Worm (Caenorhabditis elegans) whole organism, mixed stage, embryonic: Measurements from ENCODE around the gene pycr-1.
A peak's percentile ranks its signal among the peaks of the same experiment; 100 is the strongest.

Source experiments
- M03D4.4 ChIP-seq: sonication (generic microtip); optimal IDR thresholded peaks from 2 replicates; lab custom pipeline; 2017; ENCODE audit warnings: mild to moderate bottlenecking, missing genetic modification characterization, missing compliant biosample characterization
- bed-3 ChIP-seq: fragments of 200-800 bp; sonication (Bioruptor generic); optimal IDR thresholded peaks from 3 replicates; lab custom pipeline; 2018; ENCODE audit warnings: mild to moderate bottlenecking, missing genetic modification characterization, moderate library complexity, missing compliant biosample characterization
- ceh-39 ChIP-seq: fragments of 150-350 bp; optimal IDR thresholded peaks from 2 replicates; lab custom pipeline; 2014; ENCODE audit warnings: missing biosample characterization, missing genetic modification characterization
- ceh-43 ChIP-seq: fragments of 200-800 bp; sonication (Bioruptor generic); optimal IDR thresholded peaks from 2 replicates; lab custom pipeline; 2018; ENCODE audit warnings: mild to moderate bottlenecking, missing genetic modification characterization, moderate library complexity, missing compliant biosample characterization
- ceh-83 ChIP-seq: fragments of 200-800 bp; sonication (Bioruptor generic); optimal IDR thresholded peaks from 2 replicates; lab custom pipeline; 2018; ENCODE audit warnings: mild to moderate bottlenecking, missing genetic modification characterization, missing compliant biosample characterization
- ces-1 ChIP-seq: fragments of 150-350 bp; optimal IDR thresholded peaks from 2 replicates; lab custom pipeline; 2014; ENCODE audit warnings: missing biosample characterization, missing genetic modification reagents, missing genetic modification characterization
- cnd-1 ChIP-seq: fragments of 200-800 bp; sonication (Bioruptor generic); optimal IDR thresholded peaks from 2 replicates; lab custom pipeline; 2018; ENCODE audit warnings: mild to moderate bottlenecking, missing genetic modification characterization, missing compliant biosample characterization
- drap-1 ChIP-seq: fragments of 200-800 bp; sonication (Bioruptor generic); optimal IDR thresholded peaks from 3 replicates; lab custom pipeline; 2018; ENCODE audit warnings: mild to moderate bottlenecking, missing genetic modification characterization, missing compliant biosample characterization
- elt-1 ChIP-seq: sonication (generic microtip); optimal IDR thresholded peaks from 2 replicates; lab custom pipeline; 2017; ENCODE audit warnings: missing genetic modification characterization, mild to moderate bottlenecking, missing compliant biosample characterization, antibody characterized with exemption, moderate library complexity, borderline replicate concordance; ENCODE audit not compliant: insufficient read depth
- elt-3 ChIP-seq: fragments of 150-350 bp; optimal IDR thresholded peaks from 2 replicates; lab custom pipeline; 2014; ENCODE audit warnings: missing biosample characterization, missing genetic modification characterization
- flh-1 ChIP-seq: fragments of 200-800 bp; sonication (Bioruptor generic); optimal IDR thresholded peaks from 2 replicates; lab custom pipeline; 2018; ENCODE audit warnings: mild to moderate bottlenecking, missing genetic modification characterization, moderate library complexity, missing compliant biosample characterization
- ham-2 ChIP-seq: fragments of 200-800 bp; sonication (Bioruptor generic); optimal IDR thresholded peaks from 2 replicates; lab custom pipeline; 2018; ENCODE audit warnings: mild to moderate bottlenecking, missing genetic modification characterization, missing compliant biosample characterization
- hlh-1 ChIP-seq: fragments of 150-350 bp; optimal IDR thresholded peaks from 2 replicates; lab custom pipeline; 2014; ENCODE audit warnings: missing biosample characterization, missing genetic modification reagents, missing genetic modification characterization
- lin-13 ChIP-seq: fragments of 150-350 bp; optimal IDR thresholded peaks from 2 replicates; lab custom pipeline; 2014; ENCODE audit warnings: missing biosample characterization, missing genetic modification characterization
- lin-32 ChIP-seq: fragments of 200-800 bp; sonication (Bioruptor generic); optimal IDR thresholded peaks from 2 replicates; lab custom pipeline; 2018; ENCODE audit warnings: mild to moderate bottlenecking, missing genetic modification characterization, missing compliant biosample characterization
- lsy-2 ChIP-seq: fragments of 150-350 bp; optimal IDR thresholded peaks from 2 replicates; lab custom pipeline; 2014; ENCODE audit warnings: missing biosample characterization, missing genetic modification characterization
- mab-5 ChIP-seq: fragments of 150-350 bp; optimal IDR thresholded peaks from 2 replicates; lab custom pipeline; 2014; ENCODE audit warnings: missing biosample characterization, missing genetic modification characterization
- mep-1 ChIP-seq: fragments of 150-350 bp; optimal IDR thresholded peaks from 2 replicates; lab custom pipeline; 2017; ENCODE audit warnings: missing biosample characterization, missing genetic modification reagents, missing genetic modification characterization, inconsistent platforms
- mls-2 ChIP-seq: sonication (generic microtip); optimal IDR thresholded peaks from 2 replicates; lab custom pipeline; 2016; ENCODE audit warnings: mild to moderate bottlenecking, missing genetic modification characterization, moderate library complexity, missing compliant biosample characterization
- nhr-12 ChIP-seq: fragments of 150-350 bp; optimal IDR thresholded peaks from 2 replicates; lab custom pipeline; 2014; ENCODE audit warnings: missing biosample characterization, missing genetic modification characterization
- nhr-2 ChIP-seq: fragments of 150-350 bp; optimal IDR thresholded peaks from 2 replicates; lab custom pipeline; 2014; ENCODE audit warnings: missing biosample characterization, missing genetic modification characterization
- nhr-237 ChIP-seq: fragments of 150-350 bp; optimal IDR thresholded peaks from 2 replicates; lab custom pipeline; 2014; ENCODE audit warnings: missing biosample characterization, missing genetic modification characterization
- nhr-76 ChIP-seq: sonication (generic microtip); optimal IDR thresholded peaks from 2 replicates; lab custom pipeline; 2017; ENCODE audit warnings: missing biosample characterization, missing genetic modification characterization
- pha-4 ChIP-seq: fragments of 150-350 bp; optimal IDR thresholded peaks from 2 replicates; lab custom pipeline; 2018; ENCODE audit warnings: missing biosample characterization, missing genetic modification reagents, missing genetic modification characterization
- sem-2 ChIP-seq: fragments of 200-800 bp; sonication (Bioruptor generic); optimal IDR thresholded peaks from 2 replicates; lab custom pipeline; 2018; ENCODE audit warnings: mild to moderate bottlenecking, missing genetic modification characterization, missing compliant biosample characterization
- snpc-4 ChIP-seq: fragments of 150-350 bp; optimal IDR thresholded peaks from 2 replicates; lab custom pipeline; 2014; ENCODE audit warnings: missing biosample characterization, missing genetic modification characterization
- sptf-1 ChIP-seq: sonication (generic microtip); optimal IDR thresholded peaks from 2 replicates; lab custom pipeline; 2017; ENCODE audit warnings: mild to moderate bottlenecking, missing genetic modification characterization, moderate library complexity, missing compliant biosample characterization
- unc-120 ChIP-seq: sonication (generic microtip); optimal IDR thresholded peaks from 2 replicates; lab custom pipeline; 2017; ENCODE audit warnings: missing genetic modification characterization, missing compliant biosample characterization; ENCODE audit not compliant: poor library complexity, severe bottlenecking
- unc-39 ChIP-seq: fragments of 150-350 bp; optimal IDR thresholded peaks from 2 replicates; lab custom pipeline; 2014; ENCODE audit warnings: missing biosample characterization, missing genetic modification characterization
- unc-62 ChIP-seq: fragments of 150-350 bp; optimal IDR thresholded peaks from 2 replicates; lab custom pipeline; 2014; ENCODE audit warnings: missing biosample characterization, missing genetic modification reagents, missing genetic modification characterization
- zip-8 ChIP-seq: fragments of 150-350 bp; optimal IDR thresholded peaks from 2 replicates; lab custom pipeline; 2014; ENCODE audit warnings: missing biosample characterization, missing genetic modification characterization
- ztf-11 ChIP-seq: fragments of 150-350 bp; optimal IDR thresholded peaks from 2 replicates; lab custom pipeline; 2014; ENCODE audit warnings: missing biosample characterization, missing genetic modification characterization

Gene pycr-1

DNA sequence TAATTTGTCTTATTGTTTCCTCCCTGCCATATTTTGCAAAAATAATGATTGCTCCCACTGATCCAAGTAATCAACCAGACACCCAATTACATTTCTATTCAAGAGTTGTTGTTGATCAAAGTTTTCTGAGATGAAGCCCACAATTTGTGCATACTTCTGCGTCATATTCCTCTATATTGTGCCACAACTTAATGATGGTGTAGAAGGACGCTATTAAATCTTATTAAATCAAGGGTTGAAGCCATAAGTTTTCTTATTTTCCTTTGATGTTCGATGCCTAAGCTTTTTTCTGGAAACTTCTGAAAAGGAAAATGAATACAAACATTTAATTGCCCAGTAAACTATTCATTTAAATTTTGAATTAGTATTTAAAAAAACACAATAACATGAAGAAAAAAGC lies 22.1 kb downstream of the pycr-1 start:
- TF ChIP-seq ces-1 (GFP tag; lab: Kevin White, UChicago) (peak; percentile 69), unc-120 (no peak)

DNA sequence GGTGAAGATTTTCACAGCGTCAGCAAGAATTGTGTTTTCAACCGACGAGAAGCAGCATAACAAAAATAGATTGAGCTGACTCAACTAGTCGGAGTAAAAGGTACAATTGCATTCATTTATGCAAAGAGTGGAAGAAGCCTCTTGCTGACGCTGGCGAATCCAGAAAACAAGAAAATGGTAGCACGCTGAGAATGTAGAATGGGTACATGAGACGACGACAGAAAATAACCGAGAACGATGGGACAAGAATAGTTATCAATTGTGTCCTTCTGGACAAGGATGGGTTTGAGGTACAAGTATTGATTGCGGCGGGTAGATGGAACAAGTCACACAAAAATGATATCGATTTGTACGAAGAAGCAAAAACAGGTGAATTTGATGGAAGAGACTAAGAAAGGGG lies 22.8 kb downstream of the pycr-1 start:
- TF ChIP-seq flh-1 (GFP tag; lab: Kevin White, UChicago) (no peak), ceh-83 (GFP tag; lab: Kevin White, UChicago) (peak; percentile 50)
- TF ChIP-seq, all 35 proteins: peak for 1

DNA sequence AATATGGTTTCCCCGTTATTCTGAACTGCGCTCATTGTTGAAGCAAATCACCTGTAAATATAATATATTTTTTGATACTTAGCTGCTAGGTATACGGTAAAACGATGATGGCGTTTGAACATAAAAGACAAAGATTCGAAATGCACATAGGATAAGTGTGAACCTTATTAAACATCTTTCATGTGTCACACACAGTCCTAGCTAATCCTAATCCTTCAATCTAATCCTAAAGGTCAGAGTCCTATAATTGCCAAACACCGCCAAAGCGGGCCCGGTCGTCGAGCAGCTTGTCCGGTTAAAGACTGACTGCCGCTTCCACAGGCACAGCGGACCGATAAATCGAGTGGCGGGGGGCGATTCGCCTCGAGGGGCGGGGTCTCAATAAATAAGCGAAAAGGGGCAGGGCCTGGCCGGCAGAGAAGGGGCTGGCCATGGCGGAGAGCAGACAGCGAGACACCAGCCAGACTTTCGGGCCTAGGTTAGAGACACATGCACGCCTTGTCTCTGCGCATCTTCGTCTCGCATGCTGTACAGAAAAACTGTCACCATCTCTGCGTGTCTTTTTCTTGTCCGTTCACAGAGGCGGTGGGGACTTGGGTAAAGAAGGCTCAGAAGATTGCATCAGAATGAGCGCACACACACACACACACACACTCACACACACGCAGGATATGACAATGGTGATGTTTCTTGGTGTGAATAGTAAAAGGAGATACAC lies 25.2 kb downstream of the pycr-1 start, which contains the start of gene F57G12.1:
Gene F57G12.1 (minus strand): TSS at position 51 of the 718 bp plus-strand sequence.
- TF ChIP-seq ceh-83 (GFP tag; lab: Kevin White, UChicago) (peak; percentile 80), nhr-237 (tag; lab: Kevin White, UChicago) (peak; percentile 66), elt-1 (tag; lab: Kevin White, UChicago) (peak; percentile 32), ham-2 (peak; percentile 87), mep-1 (tag; lab: Kevin White, UChicago) (peak; percentile 81), lin-13 (tag; lab: Kevin White, UChicago) (peak; percentile 78), pha-4 (tag; lab: Kevin White, UChicago) (peak; percentile 90), drap-1 (GFP tag; lab: Kevin White, UChicago) (peak; percentile 55), snpc-4 (no peak), unc-62 (GFP tag; lab: Kevin White, UChicago) (peak; percentile 69), M03D4.4 (tag; lab: Kevin White, UChicago) (peak; percentile 53), lsy-2 (peak; percentile 58), mab-5 (tag; lab: Kevin White, UChicago) (no peak), ces-1 (GFP tag; lab: Kevin White, UChicago) (peak; percentile 54), elt-3 (tag; lab: Kevin White, UChicago) (peak; percentile 18), unc-39 (tag; lab: Kevin White, UChicago) (no peak), sem-2 (no peak), hlh-1 (peak; percentile 75), nhr-2 (peak; percentile 76), lin-32 (no peak), ztf-11 (tag; lab: Kevin White, UChicago) (peak; percentile 85), sptf-1 (tag; lab: Kevin White, UChicago) (peak; percentile 66), nhr-12 (tag; lab: Kevin White, UChicago) (no peak), mls-2 (peak; percentile 75), zip-8 (tag; lab: Kevin White, UChicago) (peak; percentile 52), bed-3 (GFP tag; lab: Kevin White, UChicago) (no peak), ceh-43 (GFP tag; lab: Kevin White, UChicago) (no peak), ceh-39 (peak; percentile 33), unc-120 (peak; percentile 94), cnd-1 (tag; lab: Kevin White, UChicago) (peak; percentile 42), nhr-76 (tag; lab: Kevin White, UChicago) (no peak)

DNA sequence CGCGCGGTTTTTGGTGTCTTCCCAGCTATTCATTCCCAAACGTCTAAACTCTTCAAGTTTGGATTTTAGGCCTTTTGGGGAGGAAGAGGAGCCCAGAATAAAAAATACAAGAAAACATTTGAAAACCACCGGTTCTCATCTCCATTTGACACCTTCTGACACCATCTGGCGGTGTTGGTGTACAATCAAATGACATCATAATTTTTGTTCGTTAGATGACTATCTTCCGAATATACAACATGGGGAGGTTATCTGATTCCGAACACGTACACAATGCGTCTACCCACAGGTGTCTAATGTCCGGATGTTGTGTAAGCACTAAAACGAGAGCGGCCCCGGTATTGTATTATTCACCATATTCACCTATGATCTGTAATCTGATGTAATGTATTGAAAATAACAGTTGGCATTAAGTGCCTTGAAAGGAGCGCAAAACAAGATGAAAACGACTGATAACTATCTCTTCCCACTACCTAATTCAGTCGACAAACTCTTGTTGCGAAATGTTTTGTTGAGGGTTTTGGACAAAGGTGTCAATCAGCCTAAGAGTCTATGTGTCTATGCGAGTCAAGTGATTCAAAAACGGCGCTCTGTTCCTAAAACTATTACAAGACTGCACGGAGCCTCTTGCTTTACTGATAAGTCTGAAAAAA lies 26.0 kb downstream of the pycr-1 start:
- TF ChIP-seq unc-62 (GFP tag; lab: Kevin White, UChicago) (peak; percentile 18), unc-39 (tag; lab: Kevin White, UChicago) (no peak), elt-1 (tag; lab: Kevin White, UChicago) (peak; percentile 92), lin-32 (peak; percentile 59), nhr-2 (peak; percentile 28), ceh-39 (no peak)
